Worm (Caenorhabditis elegans) whole organism, mixed stage, embryonic: ENCODE data around the gene F35E12.6.

Source experiments
- ceh-39 ChIP-seq: fragments of 150-350 bp; optimal IDR thresholded peaks from 2 replicates; lab custom pipeline; 2014; ENCODE audit warnings: missing biosample characterization, missing genetic modification characterization
- elt-1 ChIP-seq: sonication (generic microtip); optimal IDR thresholded peaks from 2 replicates; lab custom pipeline; 2017; ENCODE audit warnings: missing genetic modification characterization, mild to moderate bottlenecking, missing compliant biosample characterization, antibody characterized with exemption, moderate library complexity, borderline replicate concordance; ENCODE audit not compliant: insufficient read depth
- elt-3 ChIP-seq: fragments of 150-350 bp; optimal IDR thresholded peaks from 2 replicates; lab custom pipeline; 2014; ENCODE audit warnings: missing biosample characterization, missing genetic modification characterization
- ham-2 ChIP-seq: fragments of 200-800 bp; sonication (Bioruptor generic); optimal IDR thresholded peaks from 2 replicates; lab custom pipeline; 2018; ENCODE audit warnings: mild to moderate bottlenecking, missing genetic modification characterization, missing compliant biosample characterization
- lin-13 ChIP-seq: fragments of 150-350 bp; optimal IDR thresholded peaks from 2 replicates; lab custom pipeline; 2014; ENCODE audit warnings: missing biosample characterization, missing genetic modification characterization
- mep-1 ChIP-seq: fragments of 150-350 bp; optimal IDR thresholded peaks from 2 replicates; lab custom pipeline; 2017; ENCODE audit warnings: missing biosample characterization, missing genetic modification reagents, missing genetic modification characterization, inconsistent platforms
- nhr-237 ChIP-seq: fragments of 150-350 bp; optimal IDR thresholded peaks from 2 replicates; lab custom pipeline; 2014; ENCODE audit warnings: missing biosample characterization, missing genetic modification characterization
- snpc-4 ChIP-seq: fragments of 150-350 bp; optimal IDR thresholded peaks from 2 replicates; lab custom pipeline; 2014; ENCODE audit warnings: missing biosample characterization, missing genetic modification characterization
- ztf-11 ChIP-seq: fragments of 150-350 bp; optimal IDR thresholded peaks from 2 replicates; lab custom pipeline; 2014; ENCODE audit warnings: missing biosample characterization, missing genetic modification characterization

ce11 chrV:13777857-13778256 lies 41.8 kb upstream of the F35E12.6 start, which contains the start of gene F53C11.9:
- TF ChIP-seq ceh-39 (no peak), elt-1 (tag; lab: Kevin White, UChicago) (no peak), snpc-4 (no peak), elt-3 (tag; lab: Kevin White, UChicago) (no peak), lin-13 (no peak), mep-1 (tag; lab: Kevin White, UChicago) (no peak), nhr-237 (tag; lab: Kevin White, UChicago) (no peak), ham-2 (GFP tag; lab: Kevin White, UChicago) (no peak), ztf-11 (no peak)
